Fruit fly (Drosophila melanogaster): ENCODE measurements around the gene pygo.

dm6 chr3R:31608438-31609188, 28.1 kb upstream of the pygo start:
- peak; percentile 24 for TF ChIP-seq Clk (GFP tag; optimal IDR thresholded peaks at IDR 0.05)
- peak; percentile 39 for TF ChIP-seq Mnt (GFP tag; optimal IDR thresholded peaks at IDR 0.05)
- no peak for TF ChIP-seq CG1620 (GFP tag; optimal IDR thresholded peaks at IDR 0.05)
- TF ChIP-seq CG11617 (GFP tag; optimal IDR thresholded peaks at IDR 0.05), result peak; percentile 7
- TF ChIP-seq ovo (GFP tag; optimal IDR thresholded peaks at IDR 0.05), result peak; percentile 75
- no peak for TF ChIP-seq CG33017 (tag; optimal IDR thresholded peaks at IDR 0.05)
- no peak for TF ChIP-seq CG14711 (tag; optimal IDR thresholded peaks at IDR 0.05)
- TF ChIP-seq pad (GFP tag; optimal IDR thresholded peaks at IDR 0.05), result peak; percentile 99
- TF ChIP-seq cic (GFP tag; optimal IDR thresholded peaks at IDR 0.05), result peak; percentile 90
- TF ChIP-seq toe (GFP tag; optimal IDR thresholded peaks at IDR 0.05), result no peak
- no peak for TF ChIP-seq cnc (optimal IDR thresholded peaks at IDR 0.05)
